Fruit fly (Drosophila melanogaster) whole organism, embryonic: ENCODE measurements around the gene ara.
A peak's percentile ranks its signal among the peaks of the same experiment; 100 is the strongest.

ENCODE experiments used
- Atf-2 ChIP-seq: fragments of 200-800 bp; sonication (Bioruptor generic); optimal IDR thresholded peaks from 2 replicates; lab custom pipeline; 2016; ENCODE audit warnings: missing biosample characterization, missing genetic modification characterization
- Atf3 ChIP-seq: fragments of 200-800 bp; sonication (Bioruptor generic); optimal IDR thresholded peaks from 3 replicates; lab custom pipeline; 2016; ENCODE audit warnings: missing biosample characterization, missing genetic modification characterization
- Awh ChIP-seq: fragments of 200-800 bp; sonication (Bioruptor generic); IDR thresholded peaks from 2 replicates; pipeline ENCODE4, ENCODE4 v1.3.6; 2022; ENCODE audit warnings: missing biosample characterization, missing genetic modification characterization
- CG10267 ChIP-seq: fragments of 200-800 bp; sonication (Bioruptor generic); optimal IDR thresholded peaks from 2 replicates; lab custom pipeline; 2018; ENCODE audit warnings: missing biosample characterization, mild to moderate bottlenecking, missing genetic modification characterization, moderate library complexity
- CG11247 ChIP-seq: fragments of 200-800 bp; sonication (Bioruptor generic); IDR thresholded peaks from 2 replicates; pipeline ENCODE4 v1.3.6; 2022; ENCODE audit warnings: missing biosample characterization, missing genetic modification characterization
- CG11456 ChIP-seq: fragments of 200-800 bp; sonication (Bioruptor generic); IDR thresholded peaks from 3 replicates; pipeline ENCODE4 v1.3.6; 2022; ENCODE audit warnings: missing biosample characterization, missing genetic modification characterization
- CG13775 ChIP-seq: fragments of 200-800 bp; sonication (Bioruptor generic); optimal IDR thresholded peaks from 3 replicates; lab custom pipeline; 2017; ENCODE audit warnings: missing biosample characterization, mild to moderate bottlenecking, missing genetic modification characterization
- CG14667 ChIP-seq: fragments of 200-800 bp; sonication (Bioruptor generic); IDR thresholded peaks from 2 replicates; pipeline ENCODE4 v1.3.6; 2022; ENCODE audit warnings: missing biosample characterization, missing genetic modification characterization
- CG14710 ChIP-seq: fragments of 200-800 bp; sonication (Bioruptor generic); optimal IDR thresholded peaks from 3 replicates; lab custom pipeline; 2019; ENCODE audit warnings: missing biosample characterization, mild to moderate bottlenecking, missing genetic modification characterization, moderate library complexity
- CG15696 ChIP-seq: fragments of 200-800 bp; sonication (Bioruptor generic); optimal IDR thresholded peaks from 2 replicates; lab custom pipeline; 2019; ENCODE audit warnings: missing biosample characterization, mild to moderate bottlenecking, missing genetic modification characterization, moderate library complexity
- CG16815 ChIP-seq: fragments of 200-800 bp; sonication (Bioruptor generic); optimal IDR thresholded peaks from 3 replicates; lab custom pipeline; 2017; ENCODE audit warnings: missing biosample characterization, mild to moderate bottlenecking, missing genetic modification characterization
- CG17186 ChIP-seq: fragments of 200-800 bp; sonication (Bioruptor generic); optimal IDR thresholded peaks from 3 replicates; lab custom pipeline; 2017; ENCODE audit warnings: missing biosample characterization, missing genetic modification reagents, missing genetic modification characterization
- CG17361 ChIP-seq: fragments of 200-800 bp; sonication (Bioruptor generic); IDR thresholded peaks from 3 replicates; pipeline ENCODE4 v1.3.6; 2022; ENCODE audit warnings: missing biosample characterization, missing genetic modification characterization
- CG17568 ChIP-seq: fragments of 200-800 bp; sonication (Bioruptor generic); optimal IDR thresholded peaks from 2 replicates; lab custom pipeline; 2018; ENCODE audit warnings: missing biosample characterization, mild to moderate bottlenecking, missing genetic modification characterization, moderate library complexity
- CG17829 ChIP-seq: fragments of 200-800 bp; optimal IDR thresholded peaks from 2 replicates; lab custom pipeline; 2019; ENCODE audit warnings: missing biosample characterization, mild to moderate bottlenecking, missing genetic modification characterization, moderate library complexity
- CG2199 ChIP-seq: fragments of 200-800 bp; sonication (Bioruptor generic); IDR thresholded peaks from 3 replicates; pipeline ENCODE4 v1.3.6; 2022; ENCODE audit warnings: missing biosample characterization, missing genetic modification characterization
- CG3281 ChIP-seq: fragments of 200-800 bp; sonication (Bioruptor generic); optimal IDR thresholded peaks from 3 replicates; lab custom pipeline; 2017; ENCODE audit warnings: missing biosample characterization, mild to moderate bottlenecking, missing genetic modification characterization
- CG5180 ChIP-seq: fragments of 200-800 bp; sonication (Bioruptor generic); optimal IDR thresholded peaks from 3 replicates; lab custom pipeline; 2017; ENCODE audit warnings: missing biosample characterization, missing genetic modification characterization, mild to moderate bottlenecking, moderate library complexity, missing genetic modification reagents
- CG5953 ChIP-seq: fragments of 200-800 bp; sonication (Bioruptor generic); IDR thresholded peaks from 2 replicates; pipeline ENCODE4 v1.3.6; 2022; ENCODE audit warnings: missing biosample characterization, missing genetic modification characterization
- CG7745 ChIP-seq: fragments of 200-800 bp; sonication (Bioruptor generic); optimal IDR thresholded peaks from 2 replicates; lab custom pipeline; 2018; ENCODE audit warnings: missing biosample characterization, mild to moderate bottlenecking, missing genetic modification characterization, moderate library complexity
- CG7928 ChIP-seq: fragments of 200-800 bp; sonication (Bioruptor generic); optimal IDR thresholded peaks from 2 replicates; lab custom pipeline; 2017; ENCODE audit warnings: missing biosample characterization, mild to moderate bottlenecking, missing genetic modification characterization
- CG9727 ChIP-seq: fragments of 200-800 bp; sonication (Bioruptor generic); optimal IDR thresholded peaks from 3 replicates; lab custom pipeline; 2017; ENCODE audit warnings: missing biosample characterization, mild to moderate bottlenecking, missing genetic modification characterization
- Chrac-16 ChIP-seq: fragments of 200-800 bp; sonication (Bioruptor generic); optimal IDR thresholded peaks from 3 replicates; lab custom pipeline; 2016; ENCODE audit warnings: missing biosample characterization, missing genetic modification characterization
- CoRest ChIP-seq: fragments of 200-800 bp; sonication (Bioruptor generic); optimal IDR thresholded peaks from 3 replicates; lab custom pipeline; 2018; ENCODE audit warnings: missing biosample characterization, mild to moderate bottlenecking, missing genetic modification characterization, moderate library complexity
- Dref ChIP-seq: fragments of 200-800 bp; sonication (Bioruptor generic); IDR thresholded peaks from 2 replicates; pipeline ENCODE4 v1.3.6; 2022; ENCODE audit warnings: missing biosample characterization, missing genetic modification characterization
- NFAT ChIP-seq: fragments of 200-800 bp; sonication (Bioruptor generic); IDR thresholded peaks from 2 replicates; pipeline ENCODE4 v1.3.6; 2022; ENCODE audit warnings: missing biosample characterization, missing genetic modification characterization
- Nf-YB ChIP-seq: fragments of 200-800 bp; sonication (Bioruptor generic); optimal IDR thresholded peaks from 3 replicates; lab custom pipeline; 2019; ENCODE audit warnings: missing biosample characterization, mild to moderate bottlenecking, missing genetic modification characterization, moderate library complexity
- Oaz ChIP-seq: fragments of 200-800 bp; sonication (Bioruptor generic); IDR thresholded peaks from 2 replicates; pipeline ENCODE4 v1.3.6; 2022; ENCODE audit warnings: missing biosample characterization, missing genetic modification characterization
- Oli ChIP-seq: fragments of 200-800 bp; sonication (Bioruptor generic); optimal IDR thresholded peaks from 2 replicates; lab custom pipeline; 2018; ENCODE audit warnings: missing biosample characterization, mild to moderate bottlenecking, missing genetic modification characterization, moderate library complexity
- Side ChIP-seq: fragments of 200-800 bp; sonication (Bioruptor generic); optimal IDR thresholded peaks from 2 replicates; lab custom pipeline; 2016; ENCODE audit warnings: missing biosample characterization, missing genetic modification characterization
- Xrp1 ChIP-seq: fragments of 200-800 bp; sonication (Bioruptor generic); IDR thresholded peaks from 2 replicates; pipeline ENCODE4 v1.3.6; 2022; ENCODE audit warnings: missing biosample characterization, missing genetic modification characterization
- abd-A ChIP-seq: fragments of 200-800 bp; sonication (Bioruptor generic); optimal IDR thresholded peaks from 3 replicates; lab custom pipeline; 2019; ENCODE audit warnings: missing biosample characterization, mild to moderate bottlenecking, missing genetic modification characterization, moderate library complexity
- bbx ChIP-seq: fragments of 200-800 bp; sonication (Bioruptor generic); IDR thresholded peaks from 2 replicates; pipeline ENCODE4 v1.3.6; 2022; ENCODE audit warnings: missing biosample characterization, missing genetic modification characterization; ENCODE audit not compliant: partially characterized antibody
- bigmax ChIP-seq: fragments of 200-800 bp; sonication (Bioruptor generic); optimal IDR thresholded peaks from 2 replicates; lab custom pipeline; 2018; ENCODE audit warnings: missing biosample characterization, mild to moderate bottlenecking, missing genetic modification characterization
- cad ChIP-seq: fragments of >200 bp; optimal IDR thresholded peaks from 2 replicates; lab custom pipeline; 2017; ENCODE audit warnings: missing biosample characterization, missing genetic modification characterization
- cg ChIP-seq: fragments of 200-800 bp; sonication (Bioruptor generic); optimal IDR thresholded peaks from 3 replicates; lab custom pipeline; 2019; ENCODE audit warnings: missing biosample characterization, mild to moderate bottlenecking, missing genetic modification characterization, moderate library complexity
- danr ChIP-seq: fragments of 200-800 bp; sonication (Bioruptor generic); IDR thresholded peaks from 2 replicates; pipeline ENCODE4 v1.3.6; 2022; ENCODE audit warnings: missing biosample characterization, missing genetic modification characterization
- dysf ChIP-seq: fragments of 200-800 bp; sonication (Bioruptor generic); IDR thresholded peaks from 3 replicates; pipeline ENCODE4 v1.3.6; 2022; ENCODE audit warnings: missing biosample characterization, missing genetic modification characterization
- esg ChIP-seq: fragments of 200-800 bp; sonication (Bioruptor generic); conservative IDR thresholded peaks from 2 replicates; pipeline ENCODE4 v1.3.6; 2022; ENCODE audit warnings: missing biosample characterization, missing genetic modification characterization
- gem ChIP-seq: fragments of 200-800 bp; sonication (Bioruptor generic); optimal IDR thresholded peaks from 2 replicates; lab custom pipeline; 2019; ENCODE audit warnings: missing biosample characterization, mild to moderate bottlenecking, missing genetic modification characterization, moderate library complexity
- grau ChIP-seq: fragments of 200-800 bp; optimal IDR thresholded peaks from 3 replicates; lab custom pipeline; 2019; ENCODE audit warnings: missing biosample characterization, mild to moderate bottlenecking, missing genetic modification characterization, moderate library complexity
- jing ChIP-seq: fragments of 200-800 bp; sonication (Bioruptor generic); optimal IDR thresholded peaks from 2 replicates; lab custom pipeline; 2018; ENCODE audit warnings: missing biosample characterization, mild to moderate bottlenecking, missing genetic modification characterization
- nerfin-1 ChIP-seq: fragments of 200-800 bp; sonication (Bioruptor generic); optimal IDR thresholded peaks from 3 replicates; lab custom pipeline; 2019; ENCODE audit warnings: missing biosample characterization, mild to moderate bottlenecking, missing genetic modification characterization, moderate library complexity
- otp ChIP-seq: fragments of 200-800 bp; sonication (Bioruptor generic); IDR thresholded peaks from 3 replicates; pipeline ENCODE4, ENCODE4 v1.3.6; 2022; ENCODE audit warnings: missing biosample characterization, missing genetic modification characterization
- phol ChIP-seq: fragments of 200-800 bp; sonication (Bioruptor generic); optimal IDR thresholded peaks from 3 replicates; lab custom pipeline; 2018; ENCODE audit warnings: missing biosample characterization, mild to moderate bottlenecking, missing genetic modification characterization, moderate library complexity
- row ChIP-seq: fragments of 200-800 bp; sonication (Bioruptor generic); IDR thresholded peaks from 3 replicates; pipeline ENCODE4 v1.3.6; 2022; ENCODE audit warnings: missing biosample characterization, missing genetic modification characterization
- sens ChIP-seq: fragments of 200-800 bp; sonication (Bioruptor generic); peaks from one replicate; lab custom pipeline; 2016; ENCODE audit warnings: missing biosample characterization, missing genetic modification characterization
- slbo ChIP-seq: fragments of 200-800 bp; sonication (Bioruptor generic); IDR thresholded peaks from 2 replicates; pipeline ENCODE4 v1.3.6; 2022; ENCODE audit warnings: missing biosample characterization, missing genetic modification characterization
- ttk ChIP-seq: fragments of 200-800 bp; sonication (Bioruptor generic); IDR thresholded peaks from 2 replicates; pipeline ENCODE4 v2.1.2; 2022; ENCODE audit warnings: missing biosample characterization, missing genetic modification characterization
- z ChIP-seq: fragments of 200-800 bp; sonication (Bioruptor generic); IDR thresholded peaks from 3 replicates; pipeline ENCODE4 v1.3.6; 2022; ENCODE audit warnings: missing biosample characterization, missing genetic modification characterization
- zen2 ChIP-seq: fragments of 200-800 bp; sonication (Bioruptor generic); IDR thresholded peaks from 3 replicates; pipeline ENCODE4 v1.3.6; 2022; ENCODE audit warnings: missing biosample characterization, missing genetic modification characterization; ENCODE audit not compliant: partially characterized antibody
- zf30C ChIP-seq: fragments of 200-800 bp; sonication (Bioruptor generic); optimal IDR thresholded peaks from 3 replicates; lab custom pipeline; 2018; ENCODE audit warnings: missing biosample characterization, mild to moderate bottlenecking, missing genetic modification characterization

ara gene

dm6 chr3L:12589972-12590606, 9.6 kb downstream of the ara start (continued):
- TF ChIP-seq CoRest (tag; lab: Kevin White, UChicago) (peak; percentile 19), danr (GFP tag; lab: Robert Waterston, UW) (no peak), CG14710 (tag; lab: Kevin White, UChicago) (peak; percentile 44), gem (peak; percentile 56), z (no peak), row (no peak), Atf-2 (GFP tag; lab: Kevin White, UChicago) (no peak), Xrp1 (peak; percentile 21; the same call in 1 of the 2 replicates), bbx (GFP tag; lab: Robert Waterston, UW) (no peak), otp (GFP tag; lab: Robert Waterston, UW) (0 out of 3 replicates have a peak, but pooled peaks have one; percentile 32), CG15696 (peak; percentile 15), CG10267 (peak; percentile 31), cg (GFP tag; lab: Kevin White, UChicago) (peak; percentile 42), Chrac-16 (GFP tag; lab: Kevin White, UChicago) (no peak), CG3281 (no peak), ttk (GFP tag; lab: Robert Waterston, UW) (no peak), Oaz (GFP tag; lab: Robert Waterston, UW) (no peak), abd-A (tag; lab: Kevin White, UChicago) (no peak), CG17829 (tag; lab: Kevin White, UChicago) (peak; percentile 38), sens (peak; percentile 69), CG16815 (GFP tag; lab: Kevin White, UChicago) (peak; percentile 18), CG7928 (GFP tag; lab: Kevin White, UChicago) (no peak), Atf3 (no peak), CG17361 (GFP tag; lab: Robert Waterston, UW) (peak; percentile 60), CG9727 (GFP tag; lab: Kevin White, UChicago) (peak; percentile 60), Oli (tag; lab: Kevin White, UChicago) (peak; percentile 18), CG13775 (GFP tag; lab: Kevin White, UChicago) (peak; percentile 37), cad (no peak), CG14667 (GFP tag; lab: Robert Waterston, UW) (no peak)

- no peak for TF ChIP-seq Awh (GFP tag; lab: Robert Waterston, UW)
- no peak for TF ChIP-seq CG9727 (GFP tag; lab: Kevin White, UChicago)
- no peak for TF ChIP-seq CG2199
- TF ChIP-seq zen2 (GFP tag; lab: Robert Waterston, UW) = no peak
- TF ChIP-seq esg (GFP tag; lab: Robert Waterston, UW) = no peak
- TF ChIP-seq CG17568 (GFP tag; lab: Kevin White, UChicago) = no peak
- no peak for TF ChIP-seq jing (GFP tag; lab: Kevin White, UChicago)
- TF ChIP-seq Nf-YB = peak; percentile 85
- TF ChIP-seq CG17186 (GFP tag; lab: Kevin White, UChicago) = no peak
- TF ChIP-seq phol (tag; lab: Kevin White, UChicago) = peak; percentile 53
- TF ChIP-seq grau (tag; lab: Kevin White, UChicago) = no peak
- peak; percentile 87 for TF ChIP-seq CG5180 (GFP tag; lab: Kevin White, UChicago)
- no peak for TF ChIP-seq CG5953 (GFP tag; lab: Robert Waterston, UW)
- TF ChIP-seq dysf (GFP tag; lab: Robert Waterston, UW) = no peak
- no peak for TF ChIP-seq bigmax (GFP tag; lab: Kevin White, UChicago)
- no peak for TF ChIP-seq Side (GFP tag; lab: Kevin White, UChicago)
- no peak for TF ChIP-seq CG11247 (GFP tag; lab: Robert Waterston, UW)
- TF ChIP-seq Dref (GFP tag; lab: Robert Waterston, UW) = 0 out of 2 replicates have a peak, but pooled peaks have one; percentile 3
- TF ChIP-seq NFAT = no peak
- TF ChIP-seq zf30C (GFP tag; lab: Kevin White, UChicago) = no peak
- no peak for TF ChIP-seq CG11456 (GFP tag; lab: Robert Waterston, UW)
- TF ChIP-seq nerfin-1 (tag; lab: Kevin White, UChicago) = no peak
- no peak for TF ChIP-seq CG7745 (tag; lab: Kevin White, UChicago)
- no peak for TF ChIP-seq slbo
Observed at dm6 chr3L:12590709-12591108, 10.2 kb downstream of the ara start.
